Worm (Caenorhabditis elegans) whole organism, L4 larva: ENCODE measurements around the gene Y46G5A.29.

Experiments
- F10B5.3 ChIP-seq: sonication (generic microtip); optimal IDR thresholded peaks from 2 replicates; lab custom pipeline; 2016; ENCODE audit warnings: mild to moderate bottlenecking, missing genetic modification characterization, missing compliant biosample characterization
- F26F4.8 ChIP-seq: fragments of 200-800 bp; sonication (Bioruptor generic); conservative IDR thresholded peaks from 2 replicates; pipeline ENCODE4 v1.3.6; 2022; ENCODE audit warnings: missing genetic modification characterization, missing compliant biosample characterization
- F37D6.2 ChIP-seq: sonication (generic microtip); optimal IDR thresholded peaks from 2 replicates; lab custom pipeline; 2016; ENCODE audit warnings: mild to moderate bottlenecking, missing genetic modification characterization, missing compliant biosample characterization
- F44E2.7 ChIP-seq: fragments of 200-800 bp; sonication (Bioruptor generic); IDR thresholded peaks from 2 replicates; pipeline ENCODE4 v2.1.2; 2022; ENCODE audit warnings: missing genetic modification characterization, missing compliant biosample characterization
- Y48G9A.11 ChIP-seq: fragments of 200-800 bp; sonication (Bioruptor generic); IDR thresholded peaks from 2 replicates; pipeline ENCODE4 v1.3.6; 2022; ENCODE audit warnings: missing genetic modification reagents, missing genetic modification characterization, missing compliant biosample characterization
- Y5F2A.4 ChIP-seq: fragments of 200-800 bp; sonication (Bioruptor generic); optimal IDR thresholded peaks from 2 replicates; lab custom pipeline; 2018; ENCODE audit warnings: mild to moderate bottlenecking, missing genetic modification characterization, missing compliant biosample characterization
- Y75B8A.6 ChIP-seq: fragments of 200-800 bp; sonication (Bioruptor generic); IDR thresholded peaks from 2 replicates; pipeline ENCODE4 v1.3.6; 2022; ENCODE audit warnings: missing genetic modification reagents, missing genetic modification characterization, missing compliant biosample characterization
- ZK546.5 ChIP-seq, 2 experiments: sonication (generic microtip); optimal IDR thresholded peaks; 2 replicates each; lab custom pipeline; 2017; ENCODE audit warnings: missing biosample characterization in 2 of 2, missing genetic modification characterization in 2 of 2
- aha-1 ChIP-seq: fragments of 150-350 bp; peaks from one replicate; lab custom pipeline; 2014; ENCODE audit warnings: missing biosample characterization, missing genetic modification characterization
- aly-2 ChIP-seq: sonication (generic microtip); optimal IDR thresholded peaks from 2 replicates; lab custom pipeline; 2018; ENCODE audit warnings: missing biosample characterization, missing genetic modification characterization
- attf-4 ChIP-seq: sonication (generic microtip); optimal IDR thresholded peaks from 3 replicates; lab custom pipeline; 2017; ENCODE audit warnings: missing biosample characterization, missing genetic modification characterization
- ceh-28 ChIP-seq: fragments of 150-350 bp; optimal IDR thresholded peaks from 2 replicates; lab custom pipeline; 2014; ENCODE audit warnings: missing biosample characterization, missing genetic modification reagents, missing genetic modification characterization
- ceh-44 ChIP-seq: fragments of 200-800 bp; sonication (Bioruptor generic); IDR thresholded peaks from 2 replicates; pipeline ENCODE4 v1.3.6; 2022; ENCODE audit warnings: missing genetic modification reagents, missing genetic modification characterization, missing compliant biosample characterization
- ceh-62 ChIP-seq: sonication (generic microtip); optimal IDR thresholded peaks from 2 replicates; lab custom pipeline; 2017; ENCODE audit warnings: missing biosample characterization, missing genetic modification characterization
- ceh-82 ChIP-seq: sonication (generic microtip); optimal IDR thresholded peaks from 2 replicates; lab custom pipeline; 2017; ENCODE audit warnings: missing biosample characterization, missing genetic modification characterization
- ctbp-1 ChIP-seq: fragments of 200-800 bp; sonication (Bioruptor generic); IDR thresholded peaks from 2 replicates; pipeline ENCODE4 v1.3.6; 2022; ENCODE audit warnings: missing genetic modification reagents, missing genetic modification characterization, missing compliant biosample characterization
- daf-8 ChIP-seq: fragments of 200-800 bp; sonication (Bioruptor generic); IDR thresholded peaks from 2 replicates; pipeline ENCODE4 v1.3.6; 2022; ENCODE audit warnings: missing genetic modification characterization, missing compliant biosample characterization
- dve-1 ChIP-seq: sonication (generic microtip); optimal IDR thresholded peaks from 2 replicates; lab custom pipeline; 2017; ENCODE audit warnings: antibody characterized with exemption, mild to moderate bottlenecking, missing genetic modification characterization, missing compliant biosample characterization; ENCODE audit not compliant: insufficient read depth
- egl-43 ChIP-seq: fragments of 200-800 bp; sonication (Bioruptor generic); IDR thresholded peaks from 2 replicates; pipeline ENCODE4 v1.3.6; 2022; ENCODE audit warnings: missing genetic modification reagents, missing genetic modification characterization, missing compliant biosample characterization
- hlh-11 ChIP-seq: fragments of 200-800 bp; sonication (Bioruptor generic); optimal IDR thresholded peaks from 2 replicates; lab custom pipeline; 2018; ENCODE audit warnings: mild to moderate bottlenecking, missing genetic modification characterization, missing compliant biosample characterization
- hlh-30 ChIP-seq: sonication (generic microtip); optimal IDR thresholded peaks from 2 replicates; lab custom pipeline; 2017; ENCODE audit warnings: antibody characterized with exemption, mild to moderate bottlenecking, missing genetic modification characterization, missing compliant biosample characterization; ENCODE audit not compliant: insufficient read depth
- lin-13 ChIP-seq: fragments of 150-350 bp; optimal IDR thresholded peaks from 2 replicates; lab custom pipeline; 2014; ENCODE audit warnings: missing biosample characterization, missing genetic modification reagents, missing genetic modification characterization
- lin-29 ChIP-seq: fragments of 200-800 bp; sonication (Bioruptor generic); IDR thresholded peaks from 2 replicates; pipeline ENCODE4 v1.3.6; 2022; ENCODE audit warnings: missing genetic modification reagents, missing genetic modification characterization, missing compliant biosample characterization
- lir-3 ChIP-seq: sonication (generic microtip); optimal IDR thresholded peaks from 2 replicates; lab custom pipeline; 2016; ENCODE audit warnings: mild to moderate bottlenecking, missing genetic modification characterization, missing compliant biosample characterization
- lsy-2 ChIP-seq, 2 experiments: fragments of 150-350 bp in 1 of 2; sonication (generic microtip) in 1 of 2; optimal IDR thresholded peaks; 2 replicates each; lab custom pipeline; 2014 to 2017; ENCODE audit warnings: missing biosample characterization in 2 of 2, missing genetic modification characterization in 2 of 2
- mxl-2 ChIP-seq: fragments of 200-800 bp; sonication (Bioruptor generic); conservative IDR thresholded peaks from 2 replicates; pipeline ENCODE4 v1.3.6; 2022; ENCODE audit warnings: missing genetic modification reagents, missing genetic modification characterization, missing compliant biosample characterization
- mxl-3 ChIP-seq: fragments of 200-800 bp; sonication (Bioruptor generic); optimal IDR thresholded peaks from 2 replicates; lab custom pipeline; 2018; ENCODE audit warnings: mild to moderate bottlenecking, missing genetic modification characterization, missing compliant biosample characterization
- nhr-102 ChIP-seq: sonication (generic microtip); optimal IDR thresholded peaks from 2 replicates; lab custom pipeline; 2016; ENCODE audit warnings: mild to moderate bottlenecking, missing genetic modification characterization, moderate library complexity, missing compliant biosample characterization
- nhr-11 ChIP-seq: fragments of 150-350 bp; optimal IDR thresholded peaks from 2 replicates; lab custom pipeline; 2014; ENCODE audit warnings: missing biosample characterization, missing genetic modification characterization
- nhr-111 ChIP-seq: fragments of 200-800 bp; sonication (Bioruptor generic); optimal IDR thresholded peaks from 2 replicates; lab custom pipeline; 2018; ENCODE audit warnings: mild to moderate bottlenecking, missing genetic modification characterization, missing compliant biosample characterization
- nhr-237 ChIP-seq: sonication (generic microtip); optimal IDR thresholded peaks from 2 replicates; lab custom pipeline; 2017; ENCODE audit warnings: missing biosample characterization, missing genetic modification characterization
- nhr-28 ChIP-seq: fragments of 150-350 bp; optimal IDR thresholded peaks from 2 replicates; lab custom pipeline; 2014; ENCODE audit warnings: missing biosample characterization, missing genetic modification characterization
- nhr-48 ChIP-seq: sonication (generic microtip); optimal IDR thresholded peaks from 2 replicates; lab custom pipeline; 2016; ENCODE audit warnings: mild to moderate bottlenecking, missing genetic modification characterization, missing compliant biosample characterization
- nhr-6 ChIP-seq: fragments of 150-350 bp; optimal IDR thresholded peaks from 2 replicates; lab custom pipeline; 2014; ENCODE audit warnings: missing biosample characterization, missing genetic modification characterization
- pha-4 ChIP-seq, 2 experiments: fragments of 150-350 bp in 1 of 2; fragments of 200-800 bp in 1 of 2; sonication (Bioruptor generic) in 1 of 2; IDR thresholded peaks in 1 of 2; optimal IDR thresholded peaks in 1 of 2; 2 replicates each; pipeline versions ENCODE4 v1.3.6 to Lab custom; 2014 to 2022; ENCODE audit warnings: missing genetic modification characterization in 2 of 2, missing genetic modification reagents in 2 of 2, missing biosample characterization in 1 of 2, missing compliant biosample characterization in 1 of 2
- pqm-1 ChIP-seq: sonication (generic microtip); optimal IDR thresholded peaks from 2 replicates; lab custom pipeline; 2017; ENCODE audit warnings: missing biosample characterization, missing genetic modification characterization
- sdz-12 ChIP-seq: fragments of 200-800 bp; sonication (Bioruptor generic); optimal IDR thresholded peaks from 2 replicates; lab custom pipeline; 2018; ENCODE audit warnings: mild to moderate bottlenecking, missing genetic modification characterization, missing compliant biosample characterization
- skn-1 ChIP-seq: fragments of 150-350 bp; optimal IDR thresholded peaks from 2 replicates; lab custom pipeline; 2014; ENCODE audit warnings: missing biosample characterization, missing genetic modification characterization
- snpc-1.2 ChIP-seq: fragments of 200-800 bp; sonication (Bioruptor generic); IDR thresholded peaks from 2 replicates; pipeline ENCODE4 v1.3.6; 2022; ENCODE audit warnings: missing genetic modification reagents, missing genetic modification characterization, missing compliant biosample characterization
- snpc-4 ChIP-seq: fragments of 150-350 bp; optimal IDR thresholded peaks from 2 replicates; lab custom pipeline; 2014; ENCODE audit warnings: missing biosample characterization, missing genetic modification characterization
- spr-1 ChIP-seq: sonication (generic microtip); optimal IDR thresholded peaks from 2 replicates; lab custom pipeline; 2016; ENCODE audit warnings: mild to moderate bottlenecking, missing genetic modification characterization, missing compliant biosample characterization
- tra-1 ChIP-seq: fragments of 200-800 bp; sonication (Bioruptor generic); IDR thresholded peaks from 2 replicates; pipeline ENCODE4 v1.3.6; 2022; ENCODE audit warnings: missing genetic modification reagents, missing genetic modification characterization, missing compliant biosample characterization
- unc-62 ChIP-seq, 3 experiments: fragments of 150-350 bp in 1 of 3; sonication (generic microtip); optimal IDR thresholded peaks in 2 of 3; peaks in 1 of 3; 1 replicate in 1 of 3; 2 replicates in 2 of 3; lab custom pipeline; 2014 to 2017; ENCODE audit warnings: missing biosample characterization in 3 of 3, missing genetic modification characterization in 3 of 3, missing genetic modification reagents in 3 of 3, missing genotype in 1 of 3
- zag-1 ChIP-seq: fragments of 150-350 bp; optimal IDR thresholded peaks from 2 replicates; lab custom pipeline; 2014; ENCODE audit warnings: missing biosample characterization, missing genetic modification characterization
- zip-11 ChIP-seq: fragments of 200-800 bp; sonication (Bioruptor generic); IDR thresholded peaks from 2 replicates; pipeline ENCODE4 v1.3.6; 2022; ENCODE audit warnings: missing genetic modification characterization, missing compliant biosample characterization
- ztf-11 ChIP-seq: fragments of 150-350 bp; optimal IDR thresholded peaks from 2 replicates; lab custom pipeline; 2014; ENCODE audit warnings: missing biosample characterization, missing genetic modification characterization

Gene Y46G5A.29

ce11 chrII:12816412-12817146 is 39.4 kb upstream of the Y46G5A.29 start, which contains the start of gene acl-7 (continued):
- no peak for TF ChIP-seq tra-1
- TF ChIP-seq dve-1 (tag; lab: Kevin White, UChicago), result peak; percentile 55
- no peak for TF ChIP-seq zag-1
- TF ChIP-seq zip-11, result no peak
- TF ChIP-seq ceh-28 (tag; lab: Kevin White, UChicago), result no peak
- TF ChIP-seq daf-8 (GFP tag; lab: Robert Waterston, UW), result no peak
- no peak for TF ChIP-seq F10B5.3
- TF ChIP-seq nhr-6 (tag; lab: Kevin White, UChicago), result no peak
- TF ChIP-seq nhr-48 (tag; lab: Kevin White, UChicago), result no peak
- no peak for TF ChIP-seq mxl-3 (GFP tag; lab: Kevin White, UChicago)
- TF ChIP-seq Y75B8A.6 (GFP tag; lab: Robert Waterston, UW), result no peak
- no peak for TF ChIP-seq ceh-44
- peak; percentile 40 for TF ChIP-seq hlh-11 (tag; lab: Kevin White, UChicago)
- no peak for TF ChIP-seq nhr-11 (tag; lab: Kevin White, UChicago)
- no peak for TF ChIP-seq pha-4 (GFP tag; IDR thresholded peaks at IDR 0.05; lab: Robert Waterston, UW)
- no peak for TF ChIP-seq pha-4 (tag; optimal IDR thresholded peaks at IDR 0.05; lab: Kevin White, UChicago)
- no peak for TF ChIP-seq F26F4.8 (GFP tag; lab: Robert Waterston, UW)
- TF ChIP-seq attf-4, result no peak
- no peak for TF ChIP-seq aly-2
- TF ChIP-seq sdz-12 (GFP tag; lab: Kevin White, UChicago), result no peak
- TF ChIP-seq lsy-2 (tag; optimal IDR thresholded peaks at IDR 0.05; lab: Kevin White, UChicago), result no peak
- no peak for TF ChIP-seq ztf-11 (tag; lab: Kevin White, UChicago)
- no peak for TF ChIP-seq nhr-102 (tag; lab: Kevin White, UChicago)
- no peak for TF ChIP-seq unc-62 (GFP tag; optimal IDR thresholded peaks at IDR 0.05 in 1 of 2; lab: Kevin White, UChicago)
- no peak for TF ChIP-seq unc-62 (tag; optimal IDR thresholded peaks at IDR 0.05; lab: Kevin White, UChicago)
- TF ChIP-seq snpc-4 (tag; lab: Kevin White, UChicago), result no peak
- TF ChIP-seq hlh-30, result peak; percentile 41
- no peak for TF ChIP-seq spr-1 (tag; lab: Kevin White, UChicago)
- TF ChIP-seq skn-1, result no peak
- no peak for TF ChIP-seq lin-13 (GFP tag; lab: Kevin White, UChicago)
- TF ChIP-seq F44E2.7, result no peak
- TF ChIP-seq mxl-2 (GFP tag; lab: Robert Waterston, UW), result no peak
- TF ChIP-seq nhr-28 (tag; lab: Kevin White, UChicago), result peak; percentile 43
- TF ChIP-seq F37D6.2 (tag; lab: Kevin White, UChicago), result no peak
- no peak for TF ChIP-seq egl-43
- no peak for TF ChIP-seq nhr-111 (GFP tag; lab: Kevin White, UChicago)
- TF ChIP-seq aha-1 (tag; lab: Kevin White, UChicago), result no peak
- no peak for TF ChIP-seq ZK546.5 (tag; optimal IDR thresholded peaks at IDR 0.05; lab: Kevin White, UChicago)
- TF ChIP-seq lin-29 (GFP tag; lab: Robert Waterston, UW), result no peak
- TF ChIP-seq Y5F2A.4 (GFP tag; lab: Kevin White, UChicago), result no peak
- no peak for TF ChIP-seq ceh-62 (tag; lab: Kevin White, UChicago)
- TF ChIP-seq Y48G9A.11 (GFP tag; lab: Robert Waterston, UW), result no peak
- TF ChIP-seq snpc-1.2 (GFP tag; lab: Robert Waterston, UW), result no peak
- no peak for TF ChIP-seq lir-3 (tag; lab: Kevin White, UChicago)
- no peak for TF ChIP-seq nhr-237 (tag; lab: Kevin White, UChicago)
- TF ChIP-seq ctbp-1 (GFP tag; lab: Robert Waterston, UW), result no peak
- peak; percentile 82 for TF ChIP-seq pqm-1 (tag; lab: Kevin White, UChicago)
- TF ChIP-seq ceh-82 (tag; lab: Kevin White, UChicago), result no peak
